Fruit fly (Drosophila melanogaster) whole organism, pupa: ENCODE results near the gene CG16717.
A peak's percentile ranks its signal among the peaks of the same experiment; 100 is the strongest.

Source experiments
- CG10348 ChIP-seq: fragments of 200-800 bp; sonication (Bioruptor generic); IDR thresholded peaks from 2 replicates; pipeline ENCODE4 v1.3.6; 2022; ENCODE audit warnings: missing biosample characterization, missing genetic modification characterization
- CG12605 ChIP-seq: fragments of 200-800 bp; sonication (Bioruptor generic); IDR thresholded peaks from 2 replicates; pipeline ENCODE4 v1.3.6; 2022; ENCODE audit warnings: missing biosample characterization, missing genetic modification characterization
- CG13204 ChIP-seq: fragments of 200-800 bp; sonication (Bioruptor generic); optimal IDR thresholded peaks from 2 replicates; lab custom pipeline; 2018; ENCODE audit warnings: missing biosample characterization, mild to moderate bottlenecking, missing genetic modification characterization, moderate library complexity
- CG14655 ChIP-seq: fragments of 200-800 bp; sonication (Bioruptor generic); optimal IDR thresholded peaks from 3 replicates; lab custom pipeline; 2017; ENCODE audit warnings: mild to moderate bottlenecking, missing biosample characterization, missing genetic modification reagents, missing genetic modification characterization
- CG15710 ChIP-seq: fragments of 200-800 bp; sonication (Bioruptor generic); optimal IDR thresholded peaks from 2 replicates; lab custom pipeline; 2018; ENCODE audit warnings: missing biosample characterization, mild to moderate bottlenecking, missing genetic modification characterization, moderate library complexity
- CG17806 ChIP-seq: fragments of 200-800 bp; sonication (Bioruptor generic); optimal IDR thresholded peaks from 2 replicates; lab custom pipeline; 2018; ENCODE audit warnings: missing biosample characterization, mild to moderate bottlenecking, missing genetic modification characterization, moderate library complexity
- CG32121 ChIP-seq: fragments of 200-800 bp; sonication (Bioruptor generic); IDR thresholded peaks from 2 replicates; pipeline ENCODE4 v1.3.6; 2022; ENCODE audit warnings: missing biosample characterization, missing genetic modification characterization
- CG34367 ChIP-seq: fragments of 200-800 bp; sonication (Bioruptor generic); optimal IDR thresholded peaks from 2 replicates; lab custom pipeline; 2018; ENCODE audit warnings: missing biosample characterization, mild to moderate bottlenecking, missing genetic modification characterization
- CG4496 ChIP-seq: fragments of 200-800 bp; sonication (Bioruptor generic); IDR thresholded peaks from 3 replicates; pipeline ENCODE4 v1.3.6; 2022; ENCODE audit warnings: missing biosample characterization, missing genetic modification characterization
- CG8159 ChIP-seq: fragments of 200-800 bp; sonication (Bioruptor generic); optimal IDR thresholded peaks from 3 replicates; lab custom pipeline; 2018; ENCODE audit warnings: missing biosample characterization, mild to moderate bottlenecking, missing genetic modification characterization, moderate library complexity
- CG8301 ChIP-seq: fragments of 200-800 bp; sonication (Bioruptor generic); optimal IDR thresholded peaks from 2 replicates; lab custom pipeline; 2018; ENCODE audit warnings: missing biosample characterization, mild to moderate bottlenecking, missing genetic modification characterization
- CG9948 ChIP-seq: fragments of 200-800 bp; sonication (Bioruptor generic); optimal IDR thresholded peaks from 2 replicates; lab custom pipeline; 2018; ENCODE audit warnings: missing biosample characterization, mild to moderate bottlenecking, missing genetic modification characterization, moderate library complexity
- D1 ChIP-seq: fragments of 200-800 bp; sonication (Bioruptor generic); optimal IDR thresholded peaks from 2 replicates; lab custom pipeline; 2018; ENCODE audit warnings: missing biosample characterization, mild to moderate bottlenecking, missing genetic modification characterization, moderate library complexity
- EcR ChIP-seq: fragments of 200-800 bp; sonication (Bioruptor generic); optimal IDR thresholded peaks from 3 replicates; lab custom pipeline; 2019; ENCODE audit warnings: missing biosample characterization, missing genetic modification characterization, mild to moderate bottlenecking, moderate library complexity, missing genetic modification reagents
- Ets98B ChIP-seq: fragments of 200-800 bp; sonication (Bioruptor generic); IDR thresholded peaks from 2 replicates; pipeline ENCODE4 v1.3.6; 2022; ENCODE audit warnings: missing biosample characterization, missing genetic modification characterization
- Pif1A ChIP-seq: fragments of 200-800 bp; sonication (Bioruptor generic); optimal IDR thresholded peaks from 3 replicates; lab custom pipeline; 2016; ENCODE audit warnings: missing biosample characterization, missing genetic modification characterization
- Pif1B ChIP-seq: fragments of 200-800 bp; sonication (Bioruptor generic); optimal IDR thresholded peaks from 3 replicates; lab custom pipeline; 2016; ENCODE audit warnings: missing biosample characterization, missing genetic modification characterization
- Snoo ChIP-seq: fragments of 200-800 bp; sonication (Bioruptor generic); optimal IDR thresholded peaks from 3 replicates; lab custom pipeline; 2017; ENCODE audit warnings: missing biosample characterization, mild to moderate bottlenecking, missing genetic modification characterization, inconsistent platforms
- fd96Ca ChIP-seq: fragments of 200-800 bp; sonication (Bioruptor generic); IDR thresholded peaks from 3 replicates; pipeline ENCODE4 v1.3.6; 2022; ENCODE audit warnings: missing biosample characterization, missing genetic modification characterization
- gl ChIP-seq: fragments of 200-800 bp; sonication (Bioruptor generic); optimal IDR thresholded peaks from 2 replicates; lab custom pipeline; 2018; ENCODE audit warnings: missing biosample characterization, mild to moderate bottlenecking, missing genetic modification characterization
- rn ChIP-seq: fragments of 200-800 bp; sonication (Bioruptor generic); IDR thresholded peaks from 2 replicates; pipeline ENCODE4 v1.3.6; 2022; ENCODE audit warnings: missing biosample characterization, missing genetic modification characterization

The CG16717 gene

dm6 chr3L:9675528-9675963 is 3.5 kb upstream of the CG16717 start:
- TF ChIP-seq CG8301 (tag; lab: Kevin White, UChicago) (no peak), CG17806 (tag; lab: Kevin White, UChicago) (no peak), Ets98B (GFP tag; lab: Robert Waterston, UW) (peak; percentile 79), CG32121 (peak; percentile 73), Snoo (tag; lab: Kevin White, UChicago) (peak; percentile 84), fd96Ca (GFP tag; lab: Robert Waterston, UW) (no peak; the same call in 1 of the 3 replicates), CG12605 (peak; percentile 91), CG4496 (peak; percentile 88), CG14655 (GFP tag; lab: Kevin White, UChicago) (peak; percentile 55), CG10348 (GFP tag; lab: Robert Waterston, UW) (no peak), rn (GFP tag; lab: Robert Waterston, UW) (0 out of 2 replicates have a peak, but pooled peaks have one; percentile 14), CG9948 (tag; lab: Kevin White, UChicago) (no peak), Pif1B (GFP tag; lab: Kevin White, UChicago) (peak; percentile 17), CG8159 (tag; lab: Kevin White, UChicago) (no peak), Pif1A (GFP tag; lab: Kevin White, UChicago) (peak; percentile 66)

DNA sequence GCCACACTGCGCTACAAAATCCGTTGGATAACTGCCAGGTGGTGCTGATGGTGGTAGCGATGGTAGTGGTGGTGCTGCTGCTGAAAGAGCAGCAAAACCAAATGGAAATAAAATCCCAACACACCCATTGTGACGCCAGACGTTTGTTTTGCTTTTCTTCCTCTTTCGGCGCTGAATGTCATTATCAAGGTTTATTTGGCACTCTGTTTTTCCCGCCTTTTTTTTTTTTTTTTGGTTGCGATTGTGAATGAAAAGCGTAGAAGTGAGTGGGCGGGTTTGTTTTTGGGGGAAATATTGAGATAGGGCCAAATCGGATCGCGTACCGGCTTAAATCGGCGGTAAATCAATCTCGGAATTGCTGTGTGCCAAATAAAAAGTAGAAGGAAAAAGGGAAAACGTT is 1.7 kb upstream of the CG16717 start:
- TF ChIP-seq EcR (GFP tag; lab: Kevin White, UChicago) (no peak), CG34367 (no peak), CG10348 (GFP tag; lab: Robert Waterston, UW) (no peak), Snoo (tag; lab: Kevin White, UChicago) (no peak), CG32121 (no peak), Ets98B (GFP tag; lab: Robert Waterston, UW) (no peak), CG13204 (no peak), D1 (no peak), CG8159 (tag; lab: Kevin White, UChicago) (no peak), CG17806 (tag; lab: Kevin White, UChicago) (no peak), CG14655 (GFP tag; lab: Kevin White, UChicago) (no peak), Pif1A (GFP tag; lab: Kevin White, UChicago) (no peak), CG15710 (tag; lab: Kevin White, UChicago) (no peak), CG8301 (tag; lab: Kevin White, UChicago) (no peak), CG4496 (no peak), rn (GFP tag; lab: Robert Waterston, UW) (no peak)

- TF ChIP-seq CG17806 (tag; lab: Kevin White, UChicago) (peak; percentile 3), EcR (GFP tag; lab: Kevin White, UChicago) (peak; percentile 85), Pif1A (GFP tag; lab: Kevin White, UChicago) (peak; percentile 43), rn (GFP tag; lab: Robert Waterston, UW) (no peak), CG8301 (tag; lab: Kevin White, UChicago) (peak; percentile 16), CG34367 (no peak), CG32121 (no peak), Snoo (tag; lab: Kevin White, UChicago) (no peak), Pif1B (GFP tag; lab: Kevin White, UChicago) (peak; percentile 20), CG4496 (no peak)
Observed at dm6 chr3L:9678007-9678497, 949 bp upstream of the CG16717 start.

DNA sequence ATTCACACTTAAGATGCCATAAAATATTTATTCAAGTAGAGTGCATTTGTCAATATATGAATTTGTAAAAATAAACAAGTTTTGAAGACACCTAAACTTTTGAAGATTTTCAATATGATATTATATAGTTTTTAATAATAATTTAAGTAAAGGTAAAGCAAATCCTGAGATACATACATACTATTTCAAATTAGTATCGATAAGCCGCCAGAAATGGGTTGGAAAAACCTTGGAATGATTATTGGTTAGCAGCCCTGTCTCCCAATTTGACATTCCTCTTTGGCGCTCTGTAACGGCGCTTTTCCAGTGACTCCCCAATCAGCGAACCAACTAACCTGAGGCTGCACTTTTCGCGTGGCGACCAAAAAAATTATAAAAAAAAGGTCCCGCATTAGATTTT is 2.0 kb downstream of the CG16717 start, which contains the start of gene alphaTub67C:
Gene alphaTub67C, plus strand, starts transcription at position 301 of the 400 bp plus-strand sequence.
- TF ChIP-seq CG13204: no peak
- no peak for TF ChIP-seq CG34367
- TF ChIP-seq CG8159 (tag; lab: Kevin White, UChicago): no peak
- TF ChIP-seq CG4496: no peak
- TF ChIP-seq EcR (GFP tag; lab: Kevin White, UChicago): no peak
- TF ChIP-seq Pif1A (GFP tag; lab: Kevin White, UChicago): no peak
- no peak for TF ChIP-seq fd96Ca (GFP tag; lab: Robert Waterston, UW)
- TF ChIP-seq CG14655 (GFP tag; lab: Kevin White, UChicago): no peak
- no peak for TF ChIP-seq CG17806 (tag; lab: Kevin White, UChicago)
- no peak for TF ChIP-seq gl (tag; lab: Kevin White, UChicago)
- TF ChIP-seq Snoo (tag; lab: Kevin White, UChicago): no peak
- TF ChIP-seq CG10348 (GFP tag; lab: Robert Waterston, UW): no peak
- no peak for TF ChIP-seq CG12605
- no peak for TF ChIP-seq D1
- TF ChIP-seq Ets98B (GFP tag; lab: Robert Waterston, UW): no peak

dm6 chr3L:9684871-9685270 is 5.9 kb downstream of the CG16717 start, which contains the start of gene CG16719:
TSS of gene CG16719 (plus strand) at chr3L:9685171.
- TF ChIP-seq Pif1B (GFP tag; lab: Kevin White, UChicago): no peak
- no peak for TF ChIP-seq CG4496
- no peak for TF ChIP-seq CG15710 (tag; lab: Kevin White, UChicago)
- no peak for TF ChIP-seq D1
- no peak for TF ChIP-seq CG13204
- no peak for TF ChIP-seq rn (GFP tag; lab: Robert Waterston, UW)
- no peak for TF ChIP-seq Pif1A (GFP tag; lab: Kevin White, UChicago)
- TF ChIP-seq CG17806 (tag; lab: Kevin White, UChicago): no peak
- no peak for TF ChIP-seq CG32121
- no peak for TF ChIP-seq CG8301 (tag; lab: Kevin White, UChicago)
- no peak for TF ChIP-seq fd96Ca (GFP tag; lab: Robert Waterston, UW)
- TF ChIP-seq CG8159 (tag; lab: Kevin White, UChicago): no peak
- TF ChIP-seq CG10348 (GFP tag; lab: Robert Waterston, UW): no peak
- no peak for TF ChIP-seq CG9948 (tag; lab: Kevin White, UChicago)
- no peak for TF ChIP-seq CG12605
- no peak for TF ChIP-seq Snoo (tag; lab: Kevin White, UChicago)
- no peak for TF ChIP-seq gl (tag; lab: Kevin White, UChicago)
